ENCODE assay signal across 3 worm cellular contexts in the genomic region with DNA sequence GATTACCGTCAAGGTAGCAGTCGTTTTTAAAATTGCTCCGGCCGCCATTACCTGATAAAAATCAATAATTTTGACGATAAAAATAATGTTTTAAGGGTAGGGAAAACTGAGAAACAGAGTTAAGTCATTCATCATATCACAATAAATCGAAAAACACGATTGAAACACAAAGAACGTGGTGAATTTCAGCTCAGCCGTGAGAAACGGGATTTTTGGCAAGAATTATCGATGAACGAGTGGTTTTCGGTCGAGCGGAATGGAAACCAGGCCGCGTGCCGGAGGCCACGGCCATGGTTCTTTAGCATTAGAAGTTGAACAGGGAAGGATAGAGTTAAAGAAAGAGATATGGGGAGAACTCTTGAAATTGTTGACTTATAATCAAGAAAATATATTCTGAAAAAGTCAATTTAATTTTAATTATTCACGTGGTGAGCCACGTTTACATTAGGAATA.
TF ChIP-seq lines count a peak whose summit lies in the region.

Gene vha-4 (minus strand): TSS at position 51 of the 453 bp plus-strand sequence.
Gene T01H3.5 (plus strand): TSS at position 351 of the 453 bp plus-strand sequence.

TF ChIP-seq in whole organism, L1 larva, 84 proteins besides CTCF, POLR2A, EP300 and RAD21 (continued from another document):
- no peak for TF ChIP-seq nhr-20 (tag; optimal IDR thresholded peaks at IDR 0.05; lab: Kevin White, UChicago)
- no peak for TF ChIP-seq skn-1 (tag; optimal IDR thresholded peaks at IDR 0.05; lab: Kevin White, UChicago)
TF ChIP-seq in whole organism, L1 larva: peak in this region for 4.

TF ChIP-seq in whole organism, L2 larva, 48 proteins besides CTCF, POLR2A, EP300 and RAD21 (continued from another document):
- TF ChIP-seq lin-11 (tag; optimal IDR thresholded peaks at IDR 0.05; lab: Kevin White, UChicago), result no peak
TF ChIP-seq in whole organism, L2 larva: peak in this region for 4.

TF ChIP-seq in whole organism, L4 larva, 104 proteins besides CTCF, POLR2A, EP300 and RAD21 (continued from another document):
- no peak for TF ChIP-seq F10B5.3 (tag; optimal IDR thresholded peaks at IDR 0.05; lab: Kevin White, UChicago)
- no peak for TF ChIP-seq tag-97 (GFP tag; IDR thresholded peaks at IDR 0.05; lab: Robert Waterston, UW)
- peak; percentile 70 for TF ChIP-seq mes-2 (tag; optimal IDR thresholded peaks at IDR 0.05; lab: Kevin White, UChicago; ENCODE audit: poor library complexity, severe bottlenecking)
- TF ChIP-seq nhr-28 (tag; optimal IDR thresholded peaks at IDR 0.05; lab: Kevin White, UChicago), result peak; percentile 8
- TF ChIP-seq hlh-11 (tag; optimal IDR thresholded peaks at IDR 0.05; lab: Kevin White, UChicago), result peak; percentile 14
- TF ChIP-seq T26A8.4 (GFP tag; IDR thresholded peaks at IDR 0.05; lab: Robert Waterston, UW), result no peak
- TF ChIP-seq mep-1 (tag; optimal IDR thresholded peaks at IDR 0.05; lab: Kevin White, UChicago), result no peak
- TF ChIP-seq lin-1 (GFP tag; IDR thresholded peaks at IDR 0.05; lab: Robert Waterston, UW), result no peak
- no peak for TF ChIP-seq spr-3 (GFP tag; optimal IDR thresholded peaks at IDR 0.05; lab: Kevin White, UChicago)
- TF ChIP-seq ZK546.5 (tag; optimal IDR thresholded peaks at IDR 0.05; lab: Kevin White, UChicago), result no peak
- TF ChIP-seq ama-1 (optimal IDR thresholded peaks at IDR 0.05; lab: Kevin White, UChicago), result peak; percentile 44
- TF ChIP-seq ceh-62 (tag; optimal IDR thresholded peaks at IDR 0.05; lab: Kevin White, UChicago), result no peak
- no peak for TF ChIP-seq attf-4 (tag; optimal IDR thresholded peaks at IDR 0.05; lab: Kevin White, UChicago)
- TF ChIP-seq Y75B8A.6 (GFP tag; IDR thresholded peaks at IDR 0.05; lab: Robert Waterston, UW), result no peak
- TF ChIP-seq cey-2 (tag; optimal IDR thresholded peaks at IDR 0.05; lab: Kevin White, UChicago; ENCODE audit: borderline replicate concordance, insufficient read depth), result no peak
